Fruit fly (Drosophila melanogaster): ENCODE measurements around the gene Mfe2.

Mfe2 gene

DNA sequence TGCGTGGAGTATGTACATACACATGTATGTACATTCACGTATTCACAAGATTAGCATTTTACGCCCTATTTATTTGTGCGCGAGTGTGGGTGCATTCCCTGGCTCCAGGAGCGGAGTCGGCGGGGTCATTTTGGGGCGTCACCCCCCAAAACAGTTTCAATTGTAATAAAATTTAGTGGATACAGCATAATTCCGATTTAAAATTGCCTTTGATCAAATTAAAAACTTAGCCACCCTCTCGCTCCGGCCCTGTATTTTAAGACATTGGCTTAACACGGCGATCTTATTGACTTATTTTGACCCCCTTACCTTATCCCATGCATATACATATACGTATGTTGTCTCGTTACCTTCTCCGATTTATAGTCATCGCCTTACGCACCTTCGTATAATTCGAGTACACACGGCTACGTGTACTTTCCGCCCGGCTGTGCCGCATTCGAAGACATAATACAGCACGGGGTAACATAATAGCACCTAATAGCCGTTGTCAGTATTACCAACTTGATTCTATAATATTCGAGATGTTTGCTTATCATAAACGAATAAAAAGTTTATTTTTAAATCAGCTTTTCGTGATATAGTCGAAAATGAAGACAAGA, 8.7 kb downstream of the Mfe2 start (continued):
- TF ChIP-seq CG9139 (GFP tag; optimal IDR thresholded peaks at IDR 0.05) (peak; percentile 72), Hr4 (GFP tag; optimal IDR thresholded peaks at IDR 0.05) (peak; percentile 91), CG3919 (GFP tag; optimal IDR thresholded peaks at IDR 0.05) (peak; percentile 93), CG8319 (GFP tag; optimal IDR thresholded peaks at IDR 0.05) (peak; percentile 90), CG15336 (GFP tag; IDR thresholded peaks at IDR 0.05) (peak; percentile 87), Blimp-1 (GFP tag; optimal IDR thresholded peaks at IDR 0.05) (peak; percentile 56), OdsH (GFP tag; optimal IDR thresholded peaks at IDR 0.05) (peak; percentile 91), Eip93F (GFP tag; optimal IDR thresholded peaks at IDR 0.05) (peak; percentile 77), dsx (GFP tag; optimal IDR thresholded peaks at IDR 0.05; ENCODE audit: poor library complexity, severe bottlenecking) (peak; percentile 68), Hr38 (GFP tag; optimal IDR thresholded peaks at IDR 0.05) (peak; percentile 5), Smox (GFP tag; optimal IDR thresholded peaks at IDR 0.05) (peak; percentile 84), fkh (GFP tag; optimal IDR thresholded peaks at IDR 0.05) (peak; percentile 61), Met (GFP tag; optimal IDR thresholded peaks at IDR 0.05) (peak; percentile 88), CG8632 (GFP tag; optimal IDR thresholded peaks at IDR 0.05) (peak; percentile 88), CG11762 (GFP tag; optimal IDR thresholded peaks at IDR 0.05; ENCODE audit: insufficient read depth) (peak; percentile 83), acj6 (GFP tag; optimal IDR thresholded peaks at IDR 0.05) (peak; percentile 89), pdm3 (GFP tag; optimal IDR thresholded peaks at IDR 0.05) (peak; percentile 92), Gug (GFP tag; IDR thresholded peaks at IDR 0.05) (peak; percentile 88), Sox102F (GFP tag; optimal IDR thresholded peaks at IDR 0.05) (peak; percentile 87), Ets21C (GFP tag; optimal IDR thresholded peaks at IDR 0.05) (peak; percentile 90), svp (GFP tag) (peak; percentile 98), CG6792 (GFP tag; optimal IDR thresholded peaks at IDR 0.05) (peak; percentile 94), CG11902 (GFP tag; optimal IDR thresholded peaks at IDR 0.05) (peak; percentile 99), CG6276 (GFP tag; optimal IDR thresholded peaks at IDR 0.05) (peak; percentile 79), ss (GFP tag; optimal IDR thresholded peaks at IDR 0.05) (peak; percentile 61 to 86), CG34406 (GFP tag; optimal IDR thresholded peaks at IDR 0.05) (peak; percentile 89), fd59A (GFP tag; optimal IDR thresholded peaks at IDR 0.05) (peak; percentile 81), CG1621 (tag; optimal IDR thresholded peaks at IDR 0.05) (peak; percentile 86), CG6808 (GFP tag; optimal IDR thresholded peaks at IDR 0.05) (peak; percentile 76)

DNA sequence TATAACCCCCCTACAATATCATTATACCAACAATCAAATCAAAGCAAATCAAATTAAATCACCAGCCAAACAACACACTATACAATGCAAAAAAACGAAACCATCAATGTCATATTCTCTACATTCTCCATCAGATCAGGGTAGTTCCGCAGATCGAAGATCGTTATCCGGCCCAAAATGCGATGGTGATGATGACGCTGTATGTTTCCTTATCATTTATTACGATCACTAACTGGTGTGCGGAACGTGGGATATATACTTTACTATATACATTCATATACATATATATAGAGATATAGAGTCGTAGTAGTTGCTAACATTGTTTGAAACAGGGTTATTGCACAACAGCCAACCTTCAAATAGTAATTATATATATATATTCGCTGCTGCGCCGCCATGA, 10.6 kb downstream of the Mfe2 start:
- TF ChIP-seq Sox14 (GFP tag; optimal IDR thresholded peaks at IDR 0.05) (no peak), Blimp-1 (GFP tag; optimal IDR thresholded peaks at IDR 0.05) (no peak), Ets96B (tag; optimal IDR thresholded peaks at IDR 0.05) (no peak), Gug (GFP tag; IDR thresholded peaks at IDR 0.05) (no peak), CG11902 (GFP tag; optimal IDR thresholded peaks at IDR 0.05) (no peak), CG6854 (GFP tag; optimal IDR thresholded peaks at IDR 0.05) (no peak), CG31627 (GFP tag; optimal IDR thresholded peaks at IDR 0.05) (no peak), CG1621 (tag; optimal IDR thresholded peaks at IDR 0.05) (no peak), salr (GFP tag; optimal IDR thresholded peaks at IDR 0.05) (no peak), CG15336 (GFP tag; IDR thresholded peaks at IDR 0.05) (no peak), Sox15 (GFP tag; optimal IDR thresholded peaks at IDR 0.05) (no peak)

DNA sequence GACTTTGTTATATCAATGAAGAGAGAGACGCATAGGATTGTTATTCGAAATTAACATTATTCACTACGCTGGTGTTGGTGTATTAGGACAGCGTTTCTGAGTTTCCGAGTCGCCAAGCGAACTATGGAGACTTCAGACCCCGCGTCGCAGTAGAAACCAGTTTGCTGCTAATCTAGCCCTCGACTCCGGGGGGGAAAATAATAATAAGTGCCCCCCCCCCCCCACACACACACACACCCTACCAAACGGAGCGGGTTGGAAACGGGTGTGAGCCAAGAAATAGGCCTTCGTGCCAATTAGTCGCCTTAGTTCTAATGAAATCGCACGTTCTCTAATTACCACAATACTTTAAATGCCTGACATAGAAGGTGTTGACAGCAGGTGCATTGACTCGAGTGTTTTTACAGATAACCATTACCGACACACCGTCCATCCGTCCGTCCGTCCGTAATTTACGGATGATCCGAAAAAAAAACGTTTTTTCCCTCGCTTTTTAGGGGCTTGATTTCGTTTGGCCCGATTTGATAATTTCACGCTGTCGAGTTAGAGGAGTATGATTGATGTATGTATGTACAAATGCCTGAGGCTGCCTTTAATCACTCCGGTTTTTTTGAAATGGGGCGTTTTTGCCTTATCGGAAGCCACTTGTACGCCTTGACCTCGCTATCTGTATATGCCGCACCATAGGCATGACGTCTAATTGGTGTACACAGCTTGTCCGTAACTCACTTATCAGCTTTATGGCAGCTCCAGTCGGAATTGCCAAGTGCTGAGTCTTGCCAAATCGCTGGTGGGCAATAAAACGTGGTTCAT, 11.2 kb downstream of the Mfe2 start:
- TF ChIP-seq CG6276 (GFP tag; optimal IDR thresholded peaks at IDR 0.05) (no peak), Eip78C (GFP tag) (peak; percentile 20), spab (GFP tag; optimal IDR thresholded peaks at IDR 0.05) (no peak), Hr4 (GFP tag; optimal IDR thresholded peaks at IDR 0.05) (no peak), Gug (GFP tag; IDR thresholded peaks at IDR 0.05) (no peak), CG9139 (GFP tag; optimal IDR thresholded peaks at IDR 0.05) (no peak), fkh (GFP tag; optimal IDR thresholded peaks at IDR 0.05) (peak; percentile 34), OdsH (GFP tag; optimal IDR thresholded peaks at IDR 0.05) (no peak), CG11902 (GFP tag; optimal IDR thresholded peaks at IDR 0.05) (no peak), Smox (GFP tag; optimal IDR thresholded peaks at IDR 0.05) (no peak), vri (GFP tag; optimal IDR thresholded peaks at IDR 0.05) (peak; percentile 78), CG32006 (GFP tag; optimal IDR thresholded peaks at IDR 0.05) (no peak), achi (GFP tag; optimal IDR thresholded peaks at IDR 0.05) (no peak), svp (GFP tag) (peak; percentile 93), CG1621 (tag; optimal IDR thresholded peaks at IDR 0.05) (no peak), Hr38 (GFP tag; optimal IDR thresholded peaks at IDR 0.05) (no peak), CG8632 (GFP tag; optimal IDR thresholded peaks at IDR 0.05) (no peak), Lpt (GFP tag; optimal IDR thresholded peaks at IDR 0.05) (no peak), Ets96B (tag; optimal IDR thresholded peaks at IDR 0.05) (no peak), Sox14 (GFP tag; optimal IDR thresholded peaks at IDR 0.05) (no peak), CG10631 (GFP tag; optimal IDR thresholded peaks at IDR 0.05) (no peak)
